In genomic region chrX:10573554-10573953, dm6 we compare ENCODE assay signal across 1 fruit fly cellular context.
TF ChIP-seq lines count a peak whose summit lies in the region.

No protein-coding gene starts in this region.

TF ChIP-seq in whole organism, embryonic, 481 proteins besides CTCF, POLR2A, EP300 and RAD21 (continued from another document and continues in another):
- TF ChIP-seq dmrt99B (tag; optimal IDR thresholded peaks at IDR 0.05; lab: Kevin White, UChicago) (peak; percentile 73), CG3163 (GFP tag; optimal IDR thresholded peaks at IDR 0.05; lab: Kevin White, UChicago) (no peak), CoRest (tag; optimal IDR thresholded peaks at IDR 0.05; lab: Kevin White, UChicago) (peak; percentile 40), CG2678 (tag; optimal IDR thresholded peaks at IDR 0.05; lab: Kevin White, UChicago) (peak; percentile 71), gce (GFP tag; IDR thresholded peaks at IDR 0.05; lab: Robert Waterston, UW) (peak; percentile 71; the same call in 2 of the 3 replicates), grn (GFP tag; optimal IDR thresholded peaks at IDR 0.05; lab: Kevin White, UChicago) (no peak), tap (tag; optimal IDR thresholded peaks at IDR 0.05; lab: Kevin White, UChicago) (peak; percentile 53), sens-2 (GFP tag; IDR thresholded peaks at IDR 0.05; lab: Robert Waterston, UW) (no peak), CG17829 (tag; optimal IDR thresholded peaks at IDR 0.05; lab: Kevin White, UChicago) (peak; percentile 31), Nf-YC (tag; optimal IDR thresholded peaks at IDR 0.05; lab: Kevin White, UChicago) (no peak), CG10209 (GFP tag; optimal IDR thresholded peaks at IDR 0.05; lab: Kevin White, UChicago) (peak; percentile 43), jing (GFP tag; optimal IDR thresholded peaks at IDR 0.05; lab: Kevin White, UChicago) (no peak), CG15696 (tag; optimal IDR thresholded peaks at IDR 0.05; lab: Kevin White, UChicago) (no peak), tgo (GFP tag; IDR thresholded peaks at IDR 0.05; lab: Robert Waterston, UW) (peak; percentile 65), Hand (GFP tag; optimal IDR thresholded peaks at IDR 0.05; lab: Kevin White, UChicago) (peak; percentile 64), D19B (GFP tag; optimal IDR thresholded peaks at IDR 0.05; lab: Kevin White, UChicago) (no peak), stc (GFP tag; IDR thresholded peaks at IDR 0.05; lab: Robert Waterston, UW) (peak; percentile 51; the same call in 1 of the 2 replicates), sisA (GFP tag; IDR thresholded peaks at IDR 0.05; lab: Robert Waterston, UW) (peak; percentile 45; the same call in 1 of the 2 replicates), dysf (GFP tag; IDR thresholded peaks at IDR 0.05; lab: Robert Waterston, UW) (peak; percentile 73), CG5953 (GFP tag; IDR thresholded peaks at IDR 0.05; lab: Robert Waterston, UW) (0 out of 2 replicates have a peak, but pooled peaks have one; percentile 28), CG13123 (GFP tag; optimal IDR thresholded peaks at IDR 0.05; lab: Kevin White, UChicago) (no peak), Sin3A (optimal IDR thresholded peaks at IDR 0.05; lab: Kevin White, UChicago) (no peak), CG3726 (GFP tag; IDR thresholded peaks at IDR 0.05; lab: Robert Waterston, UW) (no peak), CG32532 (GFP tag; IDR thresholded peaks at IDR 0.05; lab: Robert Waterston, UW) (peak; percentile 64), CG14860 (GFP tag; IDR thresholded peaks at IDR 0.05; lab: Robert Waterston, UW; ENCODE audit: partially characterized antibody) (no peak), scrt (GFP tag; optimal IDR thresholded peaks at IDR 0.05; lab: Kevin White, UChicago) (peak; percentile 9), Lpt (GFP tag; optimal IDR thresholded peaks at IDR 0.05; lab: Kevin White, UChicago) (no peak), az2 (GFP tag; optimal IDR thresholded peaks at IDR 0.05; lab: Kevin White, UChicago) (peak; percentile 55), bcd (GFP tag; optimal IDR thresholded peaks at IDR 0.05; lab: Kevin White, UChicago) (peak; percentile 46), CG1602 (GFP tag; optimal IDR thresholded peaks at IDR 0.05; lab: Kevin White, UChicago) (peak; percentile 17), CG2712 (tag; optimal IDR thresholded peaks at IDR 0.05; lab: Kevin White, UChicago) (peak; percentile 49), ara (GFP tag; IDR thresholded peaks at IDR 0.05; lab: Robert Waterston, UW) (0 out of 2 replicates have a peak, but pooled peaks have one; percentile 39), CG9727 (GFP tag; optimal IDR thresholded peaks at IDR 0.05; lab: Kevin White, UChicago) (peak; percentile 28), CG6765 (GFP tag; optimal IDR thresholded peaks at IDR 0.05; lab: Kevin White, UChicago) (no peak), CG12155 (GFP tag; optimal IDR thresholded peaks at IDR 0.05; lab: Kevin White, UChicago) (peak; percentile 20), sima (GFP tag; optimal IDR thresholded peaks at IDR 0.05; lab: Kevin White, UChicago) (no peak), Neu2 (GFP tag; optimal IDR thresholded peaks at IDR 0.05; lab: Kevin White, UChicago; ENCODE audit: borderline replicate concordance) (no peak), CG13775 (GFP tag; optimal IDR thresholded peaks at IDR 0.05; lab: Kevin White, UChicago) (peak; percentile 0), Dp (GFP tag; optimal IDR thresholded peaks at IDR 0.05; lab: Kevin White, UChicago) (no peak), CG8924 (tag; optimal IDR thresholded peaks at IDR 0.05; lab: Kevin White, UChicago) (peak; percentile 45), Hmr (GFP tag; optimal IDR thresholded peaks at IDR 0.05; lab: Kevin White, UChicago) (peak; percentile 67), CG13424 (tag; optimal IDR thresholded peaks at IDR 0.05; lab: Kevin White, UChicago) (peak; percentile 62), ems (GFP tag; optimal IDR thresholded peaks at IDR 0.05; lab: Kevin White, UChicago) (peak; percentile 26), al (GFP tag; IDR thresholded peaks at IDR 0.05; lab: Robert Waterston, UW) (peak; percentile 17; the same call in 1 of the 2 replicates), ssp (GFP tag; IDR thresholded peaks at IDR 0.05; lab: Robert Waterston, UW) (0 out of 2 replicates have a peak, but pooled peaks have one; percentile 22), ap (GFP tag; IDR thresholded peaks at IDR 0.05; lab: Robert Waterston, UW) (peak; percentile 47), Ada2b (GFP tag; IDR thresholded peaks at IDR 0.05; lab: Robert Waterston, UW) (peak; percentile 75), D (optimal IDR thresholded peaks at IDR 0.05; lab: Kevin White, UChicago) (no peak), D (GFP tag; optimal IDR thresholded peaks at IDR 0.05; lab: Kevin White, UChicago) (peak; percentile 21), sob (GFP tag; IDR thresholded peaks at IDR 0.05; lab: Robert Waterston, UW) (peak; percentile 42; the same call in 1 of the 2 replicates), CG11085 (GFP tag; IDR thresholded peaks at IDR 0.05; lab: Robert Waterston, UW) (peak; percentile 35; the same call in 1 of the 2 replicates), HHEX (GFP tag; optimal IDR thresholded peaks at IDR 0.05; lab: Kevin White, UChicago) (peak; percentile 52), CG10543 (GFP tag; optimal IDR thresholded peaks at IDR 0.05; lab: Kevin White, UChicago) (no peak), tup (GFP tag; optimal IDR thresholded peaks at IDR 0.05; lab: Kevin White, UChicago) (no peak), lmd (GFP tag; IDR thresholded peaks at IDR 0.05; lab: Robert Waterston, UW) (peak; percentile 58), CG32767 (GFP tag; IDR thresholded peaks at IDR 0.05; lab: Robert Waterston, UW) (peak; percentile 58; the same call in 1 of the 2 replicates), CG10366 (GFP tag; IDR thresholded peaks at IDR 0.05; lab: Robert Waterston, UW) (peak; percentile 61), CG13296 (GFP tag; optimal IDR thresholded peaks at IDR 0.05; lab: Kevin White, UChicago) (peak; percentile 50), CG15514 (GFP tag; optimal IDR thresholded peaks at IDR 0.05; lab: Kevin White, UChicago) (peak; percentile 36), E2f2 (GFP tag; IDR thresholded peaks at IDR 0.05; lab: Robert Waterston, UW) (peak; percentile 34; the same call in 1 of the 2 replicates), run (tag; optimal IDR thresholded peaks at IDR 0.05; lab: Kevin White, UChicago) (peak; percentile 33), sc (optimal IDR thresholded peaks at IDR 0.05; lab: Kevin White, UChicago) (no peak), sc (GFP tag; optimal IDR thresholded peaks at IDR 0.05; lab: Kevin White, UChicago) (no peak), Xrp1 (GFP tag; IDR thresholded peaks at IDR 0.05; lab: Robert Waterston, UW) (peak; percentile 67; the same call in 1 of the 2 replicates), NFAT (GFP tag; IDR thresholded peaks at IDR 0.05; lab: Robert Waterston, UW) (0 out of 2 replicates have a peak, but pooled peaks have one; percentile 38), Med (GFP tag; lab: Kevin White, UChicago) (peak; percentile 81), p53 (GFP tag; optimal IDR thresholded peaks at IDR 0.05; lab: Kevin White, UChicago) (no peak), Six4 (GFP tag; optimal IDR thresholded peaks at IDR 0.05; lab: Kevin White, UChicago) (peak; percentile 3), gcm (GFP tag; optimal IDR thresholded peaks at IDR 0.05; lab: Kevin White, UChicago) (peak; percentile 23), CG30403 (GFP tag; optimal IDR thresholded peaks at IDR 0.05; lab: Kevin White, UChicago) (peak; percentile 47), ATbp (GFP tag; optimal IDR thresholded peaks at IDR 0.05; lab: Kevin White, UChicago) (peak; percentile 28), CG6272 (GFP tag; IDR thresholded peaks at IDR 0.05; lab: Robert Waterston, UW) (no peak), H15 (GFP tag; IDR thresholded peaks at IDR 0.05; lab: Robert Waterston, UW) (peak; percentile 45; the same call in 1 of the 3 replicates), Ets65A (GFP tag; lab: Kevin White, UChicago) (no peak), CG4424 (GFP tag; optimal IDR thresholded peaks at IDR 0.05; lab: Kevin White, UChicago) (no peak), BtbVII (GFP tag; optimal IDR thresholded peaks at IDR 0.05; lab: Kevin White, UChicago) (peak; percentile 27), Dek (tag; optimal IDR thresholded peaks at IDR 0.05; lab: Kevin White, UChicago) (peak; percentile 25), pzg (GFP tag; optimal IDR thresholded peaks at IDR 0.05; lab: Kevin White, UChicago) (no peak), CG11093 (GFP tag; IDR thresholded peaks at IDR 0.05; lab: Robert Waterston, UW) (0 out of 3 replicates have a peak, but pooled peaks have one; percentile 19), CG11456 (GFP tag; IDR thresholded peaks at IDR 0.05; lab: Robert Waterston, UW) (peak; percentile 57; the same call in 2 of the 3 replicates), CG15601 (tag; optimal IDR thresholded peaks at IDR 0.05; lab: Kevin White, UChicago) (peak; percentile 45), Abd-B (GFP tag; optimal IDR thresholded peaks at IDR 0.05; lab: Kevin White, UChicago) (peak; percentile 25), cas (GFP tag; IDR thresholded peaks at IDR 0.05; lab: Robert Waterston, UW) (0 out of 2 replicates have a peak, but pooled peaks have one; percentile 17), Optix (GFP tag; IDR thresholded peaks at IDR 0.05; lab: Robert Waterston, UW) (no peak), lola (GFP tag; optimal IDR thresholded peaks at IDR 0.05; lab: Kevin White, UChicago) (no peak), CG1233 (GFP tag; optimal IDR thresholded peaks at IDR 0.05; lab: Kevin White, UChicago) (no peak), CG2120 (GFP tag; optimal IDR thresholded peaks at IDR 0.05; lab: Kevin White, UChicago) (peak; percentile 27), salm (tag; optimal IDR thresholded peaks at IDR 0.05; lab: Kevin White, UChicago) (peak; percentile 9), CG7987 (GFP tag; optimal IDR thresholded peaks at IDR 0.05; lab: Kevin White, UChicago) (no peak), Max (GFP tag; optimal IDR thresholded peaks at IDR 0.05; lab: Kevin White, UChicago) (peak; percentile 11), seq (GFP tag; IDR thresholded peaks at IDR 0.05; lab: Robert Waterston, UW) (peak; percentile 56; the same call in 1 of the 2 replicates), Awh (GFP tag; IDR thresholded peaks at IDR 0.05; lab: Robert Waterston, UW) (peak; percentile 62; the same call in 1 of the 2 replicates), row (GFP tag; IDR thresholded peaks at IDR 0.05; lab: Robert Waterston, UW) (peak; percentile 79), eve (GFP tag; optimal IDR thresholded peaks at IDR 0.05; lab: Kevin White, UChicago) (peak in 1 of 2 experiments; percentile 50), MTF-1 (GFP tag; optimal IDR thresholded peaks at IDR 0.05; lab: Kevin White, UChicago; ENCODE audit: borderline replicate concordance) (no peak), tio (GFP tag; optimal IDR thresholded peaks at IDR 0.05; lab: Kevin White, UChicago) (peak; percentile 7), CG10147 (GFP tag; optimal IDR thresholded peaks at IDR 0.05; lab: Kevin White, UChicago) (peak; percentile 17), CG7357 (GFP tag; IDR thresholded peaks at IDR 0.05; lab: Robert Waterston, UW) (no peak), CG7963 (GFP tag; IDR thresholded peaks at IDR 0.05; lab: Robert Waterston, UW; ENCODE audit: partially characterized antibody) (no peak), Rx (GFP tag; IDR thresholded peaks at IDR 0.05; lab: Robert Waterston, UW) (0 out of 2 replicates have a peak, but pooled peaks have one; percentile 4), Bdp1 (GFP tag; optimal IDR thresholded peaks at IDR 0.05; lab: Kevin White, UChicago) (no peak), ind (GFP tag; optimal IDR thresholded peaks at IDR 0.05; lab: Kevin White, UChicago) (peak; percentile 55), Lim3 (GFP tag; IDR thresholded peaks at IDR 0.05; lab: Robert Waterston, UW) (peak; percentile 65; the same call in 1 of the 2 replicates), HLH3B (GFP tag; IDR thresholded peaks at IDR 0.05; lab: Robert Waterston, UW) (peak; percentile 76), CG10462 (GFP tag; optimal IDR thresholded peaks at IDR 0.05; lab: Kevin White, UChicago) (no peak), CG14050 (GFP tag; IDR thresholded peaks at IDR 0.05; lab: Robert Waterston, UW) (0 out of 3 replicates have a peak, but pooled peaks have one; percentile 28), sna (GFP tag; IDR thresholded peaks at IDR 0.05; lab: Robert Waterston, UW; ENCODE audit: partially characterized antibody) (no peak), ab (GFP tag; optimal IDR thresholded peaks at IDR 0.05; lab: Kevin White, UChicago) (no peak), Hmx (GFP tag; optimal IDR thresholded peaks at IDR 0.05; lab: Kevin White, UChicago) (no peak), org-1 (GFP tag; optimal IDR thresholded peaks at IDR 0.05; lab: Kevin White, UChicago) (peak; percentile 41), Gug (GFP tag; IDR thresholded peaks at IDR 0.05; lab: Robert Waterston, UW) (peak; percentile 44; the same call in 1 of the 4 replicates), Ssrp (tag; optimal IDR thresholded peaks at IDR 0.05; lab: Kevin White, UChicago) (peak; percentile 39), Ptx1 (GFP tag; IDR thresholded peaks at IDR 0.05; lab: Robert Waterston, UW) (peak; percentile 70), so (GFP tag; IDR thresholded peaks at IDR 0.05; lab: Robert Waterston, UW) (0 out of 3 replicates have a peak, but pooled peaks have one; percentile 17), CG34422 (GFP tag; IDR thresholded peaks at IDR 0.05; lab: Robert Waterston, UW) (0 out of 3 replicates have a peak, but pooled peaks have one; percentile 30), lab (GFP tag; optimal IDR thresholded peaks at IDR 0.05; lab: Kevin White, UChicago) (peak; percentile 79), CG12942 (GFP tag; optimal IDR thresholded peaks at IDR 0.05; lab: Kevin White, UChicago) (peak; percentile 2), Ravus (GFP tag; IDR thresholded peaks at IDR 0.05; lab: Robert Waterston, UW) (peak; percentile 4; the same call in 1 of the 2 replicates), CG9817 (tag; optimal IDR thresholded peaks at IDR 0.05; lab: Kevin White, UChicago) (peak; percentile 21), CG17361 (GFP tag; IDR thresholded peaks at IDR 0.05; lab: Robert Waterston, UW) (peak; percentile 39; the same call in 1 of the 3 replicates), gsb (GFP tag; IDR thresholded peaks at IDR 0.05; lab: Robert Waterston, UW) (0 out of 2 replicates have a peak, but pooled peaks have one; percentile 35), CG1024 (GFP tag; IDR thresholded peaks at IDR 0.05; lab: Robert Waterston, UW) (no peak; the same call in 1 of the 2 replicates), ranshi (GFP tag; IDR thresholded peaks at IDR 0.05; lab: Robert Waterston, UW) (peak; percentile 43; the same call in 1 of the 2 replicates), CG8089 (GFP tag; optimal IDR thresholded peaks at IDR 0.05; lab: Kevin White, UChicago) (no peak), E2f1 (GFP tag; IDR thresholded peaks at IDR 0.05; lab: Robert Waterston, UW) (peak; percentile 68), oc (tag; optimal IDR thresholded peaks at IDR 0.05; lab: Kevin White, UChicago) (peak; percentile 33), Asciz (GFP tag; optimal IDR thresholded peaks at IDR 0.05; lab: Kevin White, UChicago) (peak; percentile 31)
